Fruit fly (Drosophila melanogaster): Measurements from ENCODE around the gene RanBP3.

RanBP3 gene

DNA sequence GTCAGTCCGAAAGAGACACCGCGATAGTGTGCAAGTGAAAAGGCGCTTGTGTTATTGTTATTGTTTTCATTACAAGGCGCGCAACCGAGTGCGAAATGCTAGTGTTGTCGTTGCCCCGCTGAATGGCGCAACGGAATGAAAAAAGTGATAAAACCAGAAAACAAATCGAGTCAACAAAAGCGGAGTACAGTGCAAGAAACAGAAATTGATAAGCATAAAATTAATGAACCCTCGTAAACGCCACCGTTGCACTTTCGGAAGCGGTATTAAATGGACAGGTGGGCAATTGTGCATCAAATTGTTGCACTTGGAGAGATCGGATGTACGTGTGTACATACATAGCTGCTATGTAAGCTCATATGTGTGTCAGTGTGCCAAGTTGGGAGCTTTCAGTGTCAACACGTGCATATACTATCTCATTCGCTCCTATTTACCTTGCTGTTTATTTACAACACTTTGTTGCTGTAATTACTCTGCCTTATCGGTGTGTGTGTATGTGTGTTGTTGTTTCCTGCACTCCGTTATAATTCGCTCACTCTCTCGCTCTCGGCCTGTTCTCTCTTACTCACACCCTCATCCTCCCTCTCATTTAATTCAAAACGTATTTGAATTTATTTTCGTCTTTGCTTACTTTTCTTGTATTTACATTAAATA lies 29.1 kb downstream of the RanBP3 start (continued):
- TF ChIP-seq D (optimal IDR thresholded peaks at IDR 0.05) = no peak
- TF ChIP-seq D (GFP tag; optimal IDR thresholded peaks at IDR 0.05) = peak; percentile 31
- no peak for TF ChIP-seq CG3847 (GFP tag; IDR thresholded peaks at IDR 0.05)
- TF ChIP-seq onecut (GFP tag; IDR thresholded peaks at IDR 0.05) = peak; percentile 75
- no peak for TF ChIP-seq CG12659 (GFP tag; optimal IDR thresholded peaks at IDR 0.05)
- no peak for TF ChIP-seq H2.0 (GFP tag; IDR thresholded peaks at IDR 0.05)
- TF ChIP-seq CG2116 (GFP tag; optimal IDR thresholded peaks at IDR 0.05) = no peak
- peak; percentile 42 for TF ChIP-seq bab2 (GFP tag; optimal IDR thresholded peaks at IDR 0.05)
- TF ChIP-seq Hr3 (GFP tag; optimal IDR thresholded peaks at IDR 0.05) = no peak
- TF ChIP-seq CG43689 (GFP tag; IDR thresholded peaks at IDR 0.05) = no peak
- TF ChIP-seq inv (GFP tag; IDR thresholded peaks at IDR 0.05; ENCODE audit: partially characterized antibody) = no peak
- peak; percentile 36 for TF ChIP-seq CG1233 (GFP tag; optimal IDR thresholded peaks at IDR 0.05)
- peak; percentile 36 for TF ChIP-seq HLHmδ (GFP tag; optimal IDR thresholded peaks at IDR 0.05)
- no peak for TF ChIP-seq pros (GFP tag; optimal IDR thresholded peaks at IDR 0.05)
- peak; percentile 80 for TF ChIP-seq Fer1 (GFP tag; optimal IDR thresholded peaks at IDR 0.05)
- TF ChIP-seq CG33557 (GFP tag; optimal IDR thresholded peaks at IDR 0.05) = peak; percentile 30
- peak; percentile 39; the same call in 1 of the 2 replicates for TF ChIP-seq dimm (GFP tag; IDR thresholded peaks at IDR 0.05)
- TF ChIP-seq CG42726 (GFP tag; IDR thresholded peaks at IDR 0.05; ENCODE audit: partially characterized antibody) = no peak
- TF ChIP-seq CG13287 (GFP tag; IDR thresholded peaks at IDR 0.05; ENCODE audit: partially characterized antibody) = no peak
- TF ChIP-seq Sox100B (GFP tag; optimal IDR thresholded peaks at IDR 0.05) = peak; percentile 64
- no peak for TF ChIP-seq usp (GFP tag; optimal IDR thresholded peaks at IDR 0.05)
- no peak for TF ChIP-seq br (optimal IDR thresholded peaks at IDR 0.05)
- TF ChIP-seq Atf-2 (GFP tag; optimal IDR thresholded peaks at IDR 0.05) = no peak
- no peak for TF ChIP-seq ftz-f1 (GFP tag; optimal IDR thresholded peaks at IDR 0.05)
- TF ChIP-seq ap (GFP tag; IDR thresholded peaks at IDR 0.05) = no peak
- TF ChIP-seq CG1024 (GFP tag; IDR thresholded peaks at IDR 0.05) = peak; percentile 77
- no peak for TF ChIP-seq Ets97D (GFP tag; optimal IDR thresholded peaks at IDR 0.05)
- TF ChIP-seq CG18619 (GFP tag; optimal IDR thresholded peaks at IDR 0.05) = no peak
- no peak for TF ChIP-seq CG3838 (GFP tag; optimal IDR thresholded peaks at IDR 0.05)
- no peak for TF ChIP-seq hbn (GFP tag; IDR thresholded peaks at IDR 0.05; ENCODE audit: partially characterized antibody)
- peak; percentile 13 for TF ChIP-seq TFAM (GFP tag; optimal IDR thresholded peaks at IDR 0.05)
- no peak for TF ChIP-seq tna (GFP tag; IDR thresholded peaks at IDR 0.05; ENCODE audit: partially characterized antibody)
- no peak for TF ChIP-seq corto (GFP tag; optimal IDR thresholded peaks at IDR 0.05)
- TF ChIP-seq dmrt11E (tag; optimal IDR thresholded peaks at IDR 0.05) = no peak
- TF ChIP-seq CG12391 (tag; optimal IDR thresholded peaks at IDR 0.05) = no peak
- peak; percentile 9 for TF ChIP-seq CG18262 (tag; optimal IDR thresholded peaks at IDR 0.05)
- no peak for TF ChIP-seq CG7786 (GFP tag; optimal IDR thresholded peaks at IDR 0.05)
- TF ChIP-seq Bdp1 (GFP tag; optimal IDR thresholded peaks at IDR 0.05) = peak; percentile 20
- no peak for TF ChIP-seq stwl (tag; optimal IDR thresholded peaks at IDR 0.05)
- peak in 1 of 2 experiments; percentile 32 for TF ChIP-seq insv (GFP tag; optimal IDR thresholded peaks at IDR 0.05)
- TF ChIP-seq Nf-YC (tag; optimal IDR thresholded peaks at IDR 0.05) = no peak
- TF ChIP-seq CG10147 (GFP tag; optimal IDR thresholded peaks at IDR 0.05) = no peak
- TF ChIP-seq HHEX (GFP tag; optimal IDR thresholded peaks at IDR 0.05) = peak; percentile 84
- no peak for TF ChIP-seq CG6689 (GFP tag; IDR thresholded peaks at IDR 0.05)
- peak; percentile 51 for TF ChIP-seq exex (tag; optimal IDR thresholded peaks at IDR 0.05)
- no peak for TF ChIP-seq Tbp (GFP tag; optimal IDR thresholded peaks at IDR 0.05)
- TF ChIP-seq Gsc (GFP tag; IDR thresholded peaks at IDR 0.05) = no peak
- TF ChIP-seq slbo (GFP tag; IDR thresholded peaks at IDR 0.05) = no peak
- peak; percentile 83 for TF ChIP-seq sr (GFP tag; IDR thresholded peaks at IDR 0.05)
- TF ChIP-seq Myb (GFP tag; optimal IDR thresholded peaks at IDR 0.05) = peak; percentile 22
- peak; percentile 3; the same call in 1 of the 2 replicates for TF ChIP-seq rib (GFP tag; IDR thresholded peaks at IDR 0.05)
